Worm (Caenorhabditis elegans) whole organism, young adult: ENCODE measurements around the gene cdf-2.

Source experiments
- ama-1 ChIP-seq, 3 experiments: fragments of 150-350 bp in 1 of 3; sonication (generic microtip) in 2 of 3; optimal IDR thresholded peaks; 2 replicates each; lab custom pipeline; 2014 to 2018; ENCODE audit warnings: missing biosample characterization in 2 of 3, missing genetic modification characterization in 2 of 3, missing genetic modification reagents in 2 of 3
- hmg-1.2 ChIP-seq: fragments of 200-800 bp; sonication (Bioruptor generic); IDR thresholded peaks from 2 replicates; pipeline ENCODE4 v1.3.6; 2022; ENCODE audit warnings: missing genetic modification reagents, missing genetic modification characterization, missing compliant biosample characterization
- tlf-1 ChIP-seq: fragments of 200-800 bp; sonication (Bioruptor generic); optimal IDR thresholded peaks from 2 replicates; lab custom pipeline; 2018; ENCODE audit warnings: mild to moderate bottlenecking, missing genetic modification characterization, missing compliant biosample characterization

DNA sequence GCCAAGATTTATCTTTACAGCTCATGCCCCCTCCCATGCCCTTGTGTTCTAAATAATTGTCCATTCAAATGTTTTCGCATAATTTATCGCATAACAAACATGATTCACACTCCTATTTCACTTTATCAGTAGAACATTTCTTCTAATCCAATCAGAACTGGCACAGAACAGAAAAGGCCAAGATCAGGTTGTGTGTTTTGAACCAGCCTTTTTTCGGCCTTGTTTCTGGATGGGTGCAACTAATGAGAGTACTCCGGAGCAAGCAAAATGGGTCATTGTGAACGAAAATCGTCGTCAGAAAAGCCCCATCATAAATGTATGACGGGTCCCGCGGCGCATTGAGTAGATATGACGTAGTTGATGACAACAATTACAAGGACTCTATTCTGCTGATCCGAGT, 24.4 kb upstream of the cdf-2 start:
- TF ChIP-seq ama-1 (optimal IDR thresholded peaks at IDR 0.05; lab: Kevin White, UChicago): no peak
- TF ChIP-seq ama-1 (GFP tag; optimal IDR thresholded peaks at IDR 0.05; lab: Kevin White, UChicago): no peak
- no peak for TF ChIP-seq tlf-1 (GFP tag; lab: Kevin White, UChicago)
- TF ChIP-seq hmg-1.2 (GFP tag; lab: Robert Waterston, UW): no peak
